Fruit fly (Drosophila melanogaster): Measurements from ENCODE around the gene CG9040.
A peak's percentile ranks its signal among the peaks of the same experiment; 100 is the strongest.

CG9040 gene

DNA sequence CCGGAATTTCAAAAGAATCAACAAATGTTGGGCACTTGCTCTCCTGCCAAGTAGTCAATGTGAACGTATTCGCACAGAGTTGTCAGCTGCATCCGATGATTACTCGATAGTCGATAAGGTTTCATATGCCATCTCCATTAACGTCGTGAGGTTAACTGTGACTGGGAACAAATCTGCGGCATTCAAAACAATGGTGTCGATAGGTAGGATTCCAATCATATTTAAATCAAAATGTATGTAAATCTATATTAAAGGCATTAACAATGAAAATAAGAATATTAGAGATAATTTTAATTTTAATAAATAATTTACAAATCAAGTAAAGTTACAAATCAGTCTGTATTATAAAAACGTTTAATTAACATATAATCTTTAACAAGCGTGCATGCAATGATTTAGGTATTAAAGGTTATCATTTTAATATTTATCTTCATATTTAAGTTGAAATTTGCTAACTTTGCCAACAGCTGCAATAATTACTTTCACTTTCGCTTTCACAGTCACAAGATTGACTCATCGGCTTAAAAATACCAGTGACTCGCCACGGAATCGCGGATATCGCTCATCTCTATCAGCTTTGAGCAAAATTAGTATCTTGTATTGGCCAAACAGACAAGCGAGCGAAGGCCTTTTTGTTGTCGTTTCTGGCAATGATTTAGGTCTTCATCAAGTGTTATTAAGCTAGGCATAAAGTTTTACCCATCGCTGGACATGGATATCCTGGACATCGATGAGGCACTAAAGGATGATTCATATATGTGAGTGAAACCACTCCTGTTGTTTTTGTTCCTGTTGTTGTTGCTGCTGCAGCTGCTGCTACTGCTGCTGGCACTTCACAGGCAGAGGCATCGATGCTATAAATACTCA, 22.8 kb upstream of the CG9040 start, which contains the start of the genes Meics, Nxf3 and ssp2 (continued):
- TF ChIP-seq zfh1 (GFP tag; IDR thresholded peaks at IDR 0.05) (peak; percentile 25; the same call in 1 of the 3 replicates), klu (GFP tag; IDR thresholded peaks at IDR 0.05) (no peak), CG3065 (GFP tag; optimal IDR thresholded peaks at IDR 0.05) (no peak), inv (GFP tag; IDR thresholded peaks at IDR 0.05; ENCODE audit: partially characterized antibody) (peak; percentile 46), CG12391 (tag; optimal IDR thresholded peaks at IDR 0.05) (peak; percentile 58), CG10267 (tag; optimal IDR thresholded peaks at IDR 0.05) (peak; percentile 41), CG5180 (GFP tag; optimal IDR thresholded peaks at IDR 0.05) (no peak), sens (GFP tag) (peak; percentile 77), CG2129 (GFP tag; IDR thresholded peaks at IDR 0.05; ENCODE audit: partially characterized antibody) (peak; percentile 31; the same call in 1 of the 2 replicates), Abd-B (GFP tag; optimal IDR thresholded peaks at IDR 0.05) (peak; percentile 33), BEAF-32 (GFP tag; optimal IDR thresholded peaks at IDR 0.05) (peak; percentile 85), B-H2 (GFP tag; optimal IDR thresholded peaks at IDR 0.05) (no peak), gem (tag; optimal IDR thresholded peaks at IDR 0.05) (no peak), CG7839 (tag; optimal IDR thresholded peaks at IDR 0.05) (no peak), Jarid2 (GFP tag; optimal IDR thresholded peaks at IDR 0.05) (peak; percentile 51), ems (GFP tag; optimal IDR thresholded peaks at IDR 0.05) (no peak), CG13775 (GFP tag; optimal IDR thresholded peaks at IDR 0.05) (peak; percentile 58), vvl (GFP tag; IDR thresholded peaks at IDR 0.05) (no peak; the same call in 1 of the 2 replicates), CG8290 (GFP tag; optimal IDR thresholded peaks at IDR 0.05) (peak; percentile 20), CG8290 (tag; optimal IDR thresholded peaks at IDR 0.05) (peak in 1 of 2 experiments; percentile 62), rib (GFP tag; IDR thresholded peaks at IDR 0.05) (peak; percentile 17; the same call in 1 of the 2 replicates), CG30020 (tag; optimal IDR thresholded peaks at IDR 0.05) (peak; percentile 51), salm (tag; optimal IDR thresholded peaks at IDR 0.05) (no peak), crp (GFP tag; optimal IDR thresholded peaks at IDR 0.05) (peak in 1 of 2 experiments; percentile 47), tin (GFP tag; optimal IDR thresholded peaks at IDR 0.05) (peak; percentile 38), CG17328 (GFP tag; IDR thresholded peaks at IDR 0.05) (peak; percentile 21; the same call in 1 of the 2 replicates), vnd (GFP tag; IDR thresholded peaks at IDR 0.05; ENCODE audit: partially characterized antibody) (peak; percentile 61), wor (GFP tag; IDR thresholded peaks at IDR 0.05) (no peak), CG42726 (GFP tag; IDR thresholded peaks at IDR 0.05; ENCODE audit: partially characterized antibody) (peak; percentile 69), CG9437 (GFP tag; optimal IDR thresholded peaks at IDR 0.05) (peak; percentile 47), ken (GFP tag; IDR thresholded peaks at IDR 0.05) (peak; percentile 60; the same call in 2 of the 3 replicates), CG32772 (GFP tag; IDR thresholded peaks at IDR 0.05) (0 out of 2 replicates have a peak, but pooled peaks have one; percentile 12), da (GFP tag; optimal IDR thresholded peaks at IDR 0.05) (no peak), CG9817 (tag; optimal IDR thresholded peaks at IDR 0.05) (peak; percentile 11), Bdp1 (GFP tag; optimal IDR thresholded peaks at IDR 0.05) (no peak), CG18262 (tag; optimal IDR thresholded peaks at IDR 0.05) (peak; percentile 50), prd (optimal IDR thresholded peaks at IDR 0.05) (no peak), prd (GFP tag; IDR thresholded peaks at IDR 0.05) (peak; percentile 39; the same call in 1 of the 3 replicates), CG12659 (GFP tag; optimal IDR thresholded peaks at IDR 0.05) (peak; percentile 46), eve (GFP tag; optimal IDR thresholded peaks at IDR 0.05) (no peak), ssp (GFP tag; IDR thresholded peaks at IDR 0.05) (no peak), tap (tag; optimal IDR thresholded peaks at IDR 0.05) (no peak), CG4854 (GFP tag; optimal IDR thresholded peaks at IDR 0.05) (no peak), Doc3 (GFP tag; IDR thresholded peaks at IDR 0.05; ENCODE audit: partially characterized antibody) (peak; percentile 54; the same call in 2 of the 3 replicates), tio (GFP tag; optimal IDR thresholded peaks at IDR 0.05) (peak; percentile 3), E2f2 (GFP tag; IDR thresholded peaks at IDR 0.05) (peak; percentile 35), HLH3B (GFP tag; IDR thresholded peaks at IDR 0.05) (no peak), hb (GFP tag; IDR thresholded peaks at IDR 0.05; ENCODE audit: partially characterized antibody) (peak; percentile 71; the same call in 2 of the 3 replicates)
